Worm (Caenorhabditis elegans) whole organism, young adult: Measurements from ENCODE around the gene garr-1.

Source experiments
- B0019.2 ChIP-seq: fragments of 200-800 bp; sonication (Bioruptor generic); conservative IDR thresholded peaks from 2 replicates; pipeline ENCODE4 v1.3.6; 2022; ENCODE audit warnings: missing genetic modification reagents, missing genetic modification characterization, missing compliant biosample characterization
- C06A6.2 ChIP-seq: fragments of 200-800 bp; sonication (Bioruptor generic); conservative IDR thresholded peaks from 2 replicates; pipeline ENCODE4 v1.3.6; 2022; ENCODE audit warnings: missing genetic modification characterization, missing compliant biosample characterization
- D2030.7 ChIP-seq: fragments of 200-800 bp; sonication (Bioruptor generic); IDR thresholded peaks from 2 replicates; pipeline ENCODE4 v1.3.6; 2022; ENCODE audit warnings: missing genetic modification reagents, missing genetic modification characterization, missing compliant biosample characterization
- F23B12.7 ChIP-seq: sonication (generic microtip); optimal IDR thresholded peaks from 2 replicates; lab custom pipeline; 2017; ENCODE audit warnings: missing genetic modification characterization, mild to moderate bottlenecking, missing compliant biosample characterization, antibody characterized with exemption, moderate library complexity; ENCODE audit not compliant: insufficient read depth
- F33H1.4 ChIP-seq: fragments of 200-800 bp; sonication (Bioruptor generic); IDR thresholded peaks from 2 replicates; pipeline ENCODE4 v1.3.6; 2022; ENCODE audit warnings: missing genetic modification reagents, missing genetic modification characterization, missing compliant biosample characterization
- K11D2.4 ChIP-seq: fragments of 200-800 bp; sonication (Bioruptor generic); IDR thresholded peaks from 2 replicates; pipeline ENCODE4 v1.3.6; 2022; ENCODE audit warnings: missing genetic modification reagents, missing genetic modification characterization, missing compliant biosample characterization
- K12H6.12 ChIP-seq: fragments of 200-800 bp; sonication (Bioruptor generic); optimal IDR thresholded peaks from 2 replicates; lab custom pipeline; 2018; ENCODE audit warnings: mild to moderate bottlenecking, missing genetic modification characterization, missing compliant biosample characterization
- Y53F4B.3 ChIP-seq: fragments of 200-800 bp; sonication (Bioruptor generic); IDR thresholded peaks from 2 replicates; pipeline ENCODE4 v1.3.6; 2022; ENCODE audit warnings: missing genetic modification reagents, missing genetic modification characterization, missing compliant biosample characterization
- Y56A3A.18 ChIP-seq: fragments of 200-800 bp; sonication (Bioruptor generic); IDR thresholded peaks from 2 replicates; pipeline ENCODE4 v1.3.6; 2022; ENCODE audit warnings: missing genetic modification reagents, missing genetic modification characterization, missing compliant biosample characterization
- Y79H2A.3 ChIP-seq: fragments of 200-800 bp; sonication (Bioruptor generic); conservative IDR thresholded peaks from 2 replicates; pipeline ENCODE4 v1.3.6; 2022; ENCODE audit warnings: missing genetic modification reagents, missing genetic modification characterization, missing compliant biosample characterization
- Y95B8A.8 ChIP-seq: fragments of 200-800 bp; sonication (Bioruptor generic); IDR thresholded peaks from 2 replicates; pipeline ENCODE4 v1.3.6; 2022; ENCODE audit warnings: missing genetic modification reagents, missing genetic modification characterization, missing compliant biosample characterization
- ZK185.1 ChIP-seq: sonication (generic microtip); optimal IDR thresholded peaks from 2 replicates; lab custom pipeline; 2016; ENCODE audit warnings: mild to moderate bottlenecking, missing genetic modification characterization, missing compliant biosample characterization; ENCODE audit not compliant: poor library complexity, severe bottlenecking
- aptf-2 ChIP-seq: fragments of 200-800 bp; sonication (Bioruptor generic); conservative IDR thresholded peaks from 2 replicates; pipeline ENCODE4 v1.3.6; 2022; ENCODE audit warnings: missing genetic modification reagents, missing genetic modification characterization, missing compliant biosample characterization
- athp-1 ChIP-seq: sonication (generic microtip); optimal IDR thresholded peaks from 2 replicates; lab custom pipeline; 2017; ENCODE audit warnings: mild to moderate bottlenecking, missing genetic modification characterization, missing compliant biosample characterization
- attf-3 ChIP-seq: fragments of 200-800 bp; sonication (Bioruptor generic); conservative IDR thresholded peaks from 2 replicates; pipeline ENCODE4 v1.3.6; 2022; ENCODE audit warnings: missing genetic modification reagents, missing genetic modification characterization, missing compliant biosample characterization
- attf-5 ChIP-seq: fragments of 200-800 bp; sonication (Bioruptor generic); optimal IDR thresholded peaks from 2 replicates; lab custom pipeline; 2018; ENCODE audit warnings: mild to moderate bottlenecking, missing genetic modification characterization, missing compliant biosample characterization
- ccch-3 ChIP-seq: fragments of 200-800 bp; sonication (Bioruptor generic); optimal IDR thresholded peaks from 2 replicates; lab custom pipeline; 2018; ENCODE audit warnings: mild to moderate bottlenecking, missing genetic modification characterization, missing compliant biosample characterization
- cebp-1 ChIP-seq, 2 experiments: fragments of 200-800 bp in 1 of 2; sonication (Bioruptor generic) in 1 of 2; sonication (generic microtip) in 1 of 2; IDR thresholded peaks in 1 of 2; optimal IDR thresholded peaks in 1 of 2; 2 replicates each; pipeline versions ENCODE4 v1.3.6 to Lab custom; 2017 to 2022; ENCODE audit warnings: missing compliant biosample characterization in 2 of 2, missing genetic modification characterization in 2 of 2, mild to moderate bottlenecking in 1 of 2, missing genetic modification reagents in 1 of 2, moderate library complexity in 1 of 2
- ceh-100 ChIP-seq: fragments of 200-800 bp; sonication (Bioruptor generic); IDR thresholded peaks from 2 replicates; pipeline ENCODE4 v1.3.6; 2022; ENCODE audit warnings: missing genetic modification reagents, missing genetic modification characterization, missing compliant biosample characterization
- ceh-27 ChIP-seq: fragments of 200-800 bp; sonication (Bioruptor generic); optimal IDR thresholded peaks from 2 replicates; lab custom pipeline; 2018; ENCODE audit warnings: mild to moderate bottlenecking, missing genetic modification characterization, moderate library complexity, missing compliant biosample characterization
- ceh-40 ChIP-seq: fragments of 200-800 bp; sonication (Bioruptor generic); IDR thresholded peaks from 2 replicates; pipeline ENCODE4 v1.3.6; 2022; ENCODE audit warnings: missing genetic modification characterization, missing compliant biosample characterization
- ceh-58 ChIP-seq: fragments of 200-800 bp; sonication (Bioruptor generic); IDR thresholded peaks from 2 replicates; pipeline ENCODE4 v1.3.6; 2022; ENCODE audit warnings: missing genetic modification characterization, missing compliant biosample characterization
- dox-1 ChIP-seq: fragments of 200-800 bp; sonication (Bioruptor generic); IDR thresholded peaks from 2 replicates; pipeline ENCODE4 v1.3.6; 2022; ENCODE audit warnings: missing genetic modification reagents, missing genetic modification characterization, missing compliant biosample characterization
- dpl-1 ChIP-seq: fragments of 150-350 bp; optimal IDR thresholded peaks from 2 replicates; lab custom pipeline; 2014; ENCODE audit warnings: missing biosample characterization, missing genetic modification reagents, missing genetic modification characterization
- efl-1 ChIP-seq: fragments of 150-350 bp; optimal IDR thresholded peaks from 2 replicates; lab custom pipeline; 2014; ENCODE audit warnings: missing biosample characterization, missing genetic modification reagents, missing genetic modification characterization
- hmg-1.2 ChIP-seq: fragments of 200-800 bp; sonication (Bioruptor generic); IDR thresholded peaks from 2 replicates; pipeline ENCODE4 v1.3.6; 2022; ENCODE audit warnings: missing genetic modification reagents, missing genetic modification characterization, missing compliant biosample characterization
- lag-1 ChIP-seq: fragments of 200-800 bp; sonication (Bioruptor generic); IDR thresholded peaks from 2 replicates; pipeline ENCODE4 v1.3.6; 2022; ENCODE audit warnings: missing genetic modification reagents, missing genetic modification characterization, missing compliant biosample characterization
- lin-26 ChIP-seq: fragments of 200-800 bp; sonication (Bioruptor generic); IDR thresholded peaks from 2 replicates; pipeline ENCODE4 v1.3.6; 2022; ENCODE audit warnings: missing genetic modification reagents, missing genetic modification characterization, missing compliant biosample characterization
- lin-35 ChIP-seq, 3 experiments: fragments of 150-350 bp in 2 of 3; sonication (generic microtip) in 1 of 3; optimal IDR thresholded peaks; 2 replicates each; lab custom pipeline; 2014 to 2018; ENCODE audit warnings: missing biosample characterization in 3 of 3, missing genetic modification characterization in 3 of 3, missing genetic modification reagents in 3 of 3
- lin-40 ChIP-seq: sonication (generic microtip); optimal IDR thresholded peaks from 2 replicates; lab custom pipeline; 2016; ENCODE audit warnings: missing genetic modification characterization, mild to moderate bottlenecking, missing compliant biosample characterization, missing genotype, missing genetic modification reagents
- lin-54 ChIP-seq: fragments of 200-800 bp; sonication (Bioruptor generic); optimal IDR thresholded peaks from 2 replicates; lab custom pipeline; 2018; ENCODE audit warnings: mild to moderate bottlenecking, missing genetic modification characterization, missing compliant biosample characterization
- lsl-1 ChIP-seq: fragments of 200-800 bp; sonication (Bioruptor generic); optimal IDR thresholded peaks from 2 replicates; lab custom pipeline; 2018; ENCODE audit warnings: mild to moderate bottlenecking, missing genetic modification characterization, moderate library complexity, missing compliant biosample characterization
- madf-10 ChIP-seq: sonication (generic microtip); optimal IDR thresholded peaks from 2 replicates; lab custom pipeline; 2016; ENCODE audit warnings: mild to moderate bottlenecking, missing genetic modification characterization, missing compliant biosample characterization
- madf-6 ChIP-seq: fragments of 200-800 bp; sonication (Bioruptor generic); IDR thresholded peaks from 2 replicates; pipeline ENCODE4 v1.3.6; 2022; ENCODE audit warnings: missing genetic modification reagents, missing genetic modification characterization, missing compliant biosample characterization
- mcd-1 ChIP-seq: fragments of 200-800 bp; sonication (Bioruptor generic); IDR thresholded peaks from 2 replicates; pipeline ENCODE4 v1.3.6; 2022; ENCODE audit warnings: missing genetic modification reagents, missing genetic modification characterization, missing compliant biosample characterization
- mxl-1 ChIP-seq: sonication (generic microtip); optimal IDR thresholded peaks from 2 replicates; lab custom pipeline; 2016; ENCODE audit warnings: missing genetic modification characterization, missing compliant biosample characterization
- nhr-27 ChIP-seq: fragments of 200-800 bp; sonication (Bioruptor generic); optimal IDR thresholded peaks from 2 replicates; lab custom pipeline; 2018; ENCODE audit warnings: mild to moderate bottlenecking, missing genetic modification characterization, moderate library complexity, missing compliant biosample characterization
- rcor-1 ChIP-seq: fragments of 200-800 bp; sonication (Bioruptor generic); IDR thresholded peaks from 2 replicates; pipeline ENCODE4 v1.3.6; 2022; ENCODE audit warnings: missing genetic modification reagents, missing genetic modification characterization, missing compliant biosample characterization
- snpc-1.3 ChIP-seq: sonication (generic microtip); optimal IDR thresholded peaks from 2 replicates; lab custom pipeline; 2017; ENCODE audit warnings: missing genetic modification characterization, mild to moderate bottlenecking, missing compliant biosample characterization, antibody characterized with exemption, moderate library complexity, missing genotype, missing genetic modification reagents; ENCODE audit not compliant: insufficient read depth
- snpc-3.4 ChIP-seq: sonication (generic microtip); optimal IDR thresholded peaks from 2 replicates; lab custom pipeline; 2017; ENCODE audit warnings: missing genetic modification characterization, mild to moderate bottlenecking, missing compliant biosample characterization, antibody characterized with exemption, moderate library complexity, missing genotype, missing genetic modification reagents
- snpc-4 ChIP-seq, 5 experiments: fragments of 150-350 bp in 1 of 5; sonication (generic microtip) in 4 of 5; optimal IDR thresholded peaks; 2 replicates each; lab custom pipeline; 2014 to 2018; ENCODE audit warnings: missing genetic modification characterization in 5 of 5, missing biosample characterization in 3 of 5, antibody characterized with exemption in 2 of 5, mild to moderate bottlenecking in 2 of 5, missing compliant biosample characterization in 2 of 5, missing genotype in 2 of 5, moderate library complexity in 2 of 5, missing genetic modification reagents in 1 of 5
- tlf-1 ChIP-seq: fragments of 200-800 bp; sonication (Bioruptor generic); optimal IDR thresholded peaks from 2 replicates; lab custom pipeline; 2018; ENCODE audit warnings: mild to moderate bottlenecking, missing genetic modification characterization, missing compliant biosample characterization
- ztf-22 ChIP-seq: fragments of 200-800 bp; sonication (Bioruptor generic); optimal IDR thresholded peaks from 2 replicates; lab custom pipeline; 2018; ENCODE audit warnings: mild to moderate bottlenecking, missing genetic modification characterization, moderate library complexity, missing compliant biosample characterization
- ztf-26 ChIP-seq: sonication (generic microtip); optimal IDR thresholded peaks from 2 replicates; lab custom pipeline; 2017; ENCODE audit warnings: missing genetic modification characterization, missing compliant biosample characterization
- ztf-28 ChIP-seq: fragments of 200-800 bp; sonication (Bioruptor generic); IDR thresholded peaks from 2 replicates; pipeline ENCODE4 v1.3.6; 2022; ENCODE audit warnings: missing genetic modification reagents, missing genetic modification characterization, missing compliant biosample characterization
- ztf-6 ChIP-seq: fragments of 200-800 bp; sonication (Bioruptor generic); IDR thresholded peaks from 2 replicates; pipeline ENCODE4 v1.3.6; 2022; ENCODE audit warnings: missing genetic modification reagents, missing genetic modification characterization, missing compliant biosample characterization

garr-1 gene

DNA sequence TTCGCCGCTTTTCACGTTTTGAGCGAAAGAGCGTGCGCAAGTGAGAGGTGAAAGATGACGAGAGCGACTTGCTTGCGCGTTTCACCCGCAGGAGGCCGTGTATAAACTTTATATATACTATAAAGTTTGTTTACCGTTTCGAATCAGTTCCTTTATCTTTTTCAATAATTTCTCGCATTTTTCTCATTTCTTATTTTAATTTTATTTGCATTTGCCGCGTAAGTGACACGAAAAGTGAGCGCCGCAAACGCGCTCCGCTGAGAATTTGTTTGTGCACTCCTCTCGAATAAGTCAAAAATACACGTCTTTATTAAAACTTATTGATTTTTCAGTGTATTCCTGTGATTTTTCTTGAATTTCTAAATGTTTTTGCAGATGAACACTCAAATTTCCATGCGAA lies 17.7 kb downstream of the garr-1 start, which contains the start of gene mrpl-55:
Gene mrpl-55, plus strand, starts transcription at position 364 of the 400 bp plus-strand sequence.
- TF ChIP-seq lsl-1 (GFP tag; lab: Kevin White, UChicago) (peak; percentile 25), attf-3 (0 out of 2 replicates have a peak, but pooled peaks have one; percentile 24), snpc-3.4 (tag; lab: Kevin White, UChicago) (peak; percentile 41), lag-1 (GFP tag; lab: Robert Waterston, UW) (no peak), Y56A3A.18 (GFP tag; lab: Robert Waterston, UW) (no peak), ztf-26 (peak; percentile 68), ztf-22 (no peak), madf-10 (peak; percentile 21), aptf-2 (GFP tag; lab: Robert Waterston, UW) (0 out of 2 replicates have a peak, but pooled peaks have one; percentile 8), rcor-1 (GFP tag; lab: Robert Waterston, UW) (no peak), mcd-1 (GFP tag; lab: Robert Waterston, UW) (peak; percentile 98), ceh-58 (no peak), Y95B8A.8 (GFP tag; lab: Robert Waterston, UW) (no peak), madf-6 (GFP tag; lab: Robert Waterston, UW) (0 out of 2 replicates have a peak, but pooled peaks have one; percentile 27), dpl-1 (GFP tag; lab: Kevin White, UChicago) (peak; percentile 84), athp-1 (peak; percentile 49), F23B12.7 (tag; lab: Kevin White, UChicago) (peak; percentile 30), ceh-27 (GFP tag; lab: Kevin White, UChicago) (peak; percentile 52), ZK185.1 (peak; percentile 55), lin-26 (GFP tag; lab: Robert Waterston, UW) (no peak), K12H6.12 (tag; lab: Kevin White, UChicago) (peak; percentile 29), lin-40 (tag; lab: Kevin White, UChicago) (peak; percentile 79), Y53F4B.3 (GFP tag; lab: Robert Waterston, UW) (no peak), tlf-1 (peak; percentile 27), D2030.7 (GFP tag; lab: Robert Waterston, UW) (peak; percentile 73), ceh-100 (GFP tag; lab: Robert Waterston, UW) (peak; percentile 65), dox-1 (peak; percentile 63; the same call in 1 of the 2 replicates), efl-1 (GFP tag; lab: Kevin White, UChicago) (peak; percentile 69), K11D2.4 (GFP tag; lab: Robert Waterston, UW) (peak; percentile 13; the same call in 1 of the 2 replicates), attf-5 (GFP tag; lab: Kevin White, UChicago) (peak; percentile 79), F33H1.4 (GFP tag; lab: Robert Waterston, UW) (peak; percentile 51; the same call in 1 of the 2 replicates), ccch-3 (no peak), nhr-27 (tag; lab: Kevin White, UChicago) (no peak), lin-35 (GFP tag; optimal IDR thresholded peaks at IDR 0.05; lab: Kevin White, UChicago) (peak in 1 of 3 experiments; percentile 91), ztf-6 (GFP tag; lab: Robert Waterston, UW) (0 out of 2 replicates have a peak, but pooled peaks have one; percentile 11), cebp-1 (GFP tag; IDR thresholded peaks at IDR 0.05; lab: Robert Waterston, UW) (no peak), cebp-1 (tag; optimal IDR thresholded peaks at IDR 0.05; lab: Kevin White, UChicago) (peak; percentile 59), B0019.2 (GFP tag; lab: Robert Waterston, UW) (0 out of 2 replicates have a peak, but pooled peaks have one; percentile 9), C06A6.2 (GFP tag; lab: Robert Waterston, UW) (0 out of 2 replicates have a peak, but pooled peaks have one; percentile 9), ztf-28 (GFP tag; lab: Robert Waterston, UW) (no peak), snpc-4 (GFP tag; optimal IDR thresholded peaks at IDR 0.05; lab: Kevin White, UChicago) (peak; percentile 13), snpc-4 (tag; optimal IDR thresholded peaks at IDR 0.05; lab: Kevin White, UChicago) (peak; percentile 24 to 65 (median 56)), Y79H2A.3 (no peak), snpc-1.3 (tag; lab: Kevin White, UChicago) (peak; percentile 33), hmg-1.2 (peak; percentile 73), ceh-40 (GFP tag; lab: Robert Waterston, UW) (no peak), lin-54 (GFP tag; lab: Kevin White, UChicago) (peak; percentile 87), mxl-1 (tag; lab: Kevin White, UChicago) (no peak)
